Worm (Caenorhabditis elegans) whole organism, young adult: ENCODE measurements around the gene nhr-122.

Experiments
- atf-7 ChIP-seq: sonication (generic microtip); optimal IDR thresholded peaks from 2 replicates; lab custom pipeline; 2017; ENCODE audit warnings: mild to moderate bottlenecking, missing genetic modification characterization, missing compliant biosample characterization
- bed-1 ChIP-seq: fragments of 200-800 bp; sonication (Bioruptor generic); IDR thresholded peaks from 2 replicates; pipeline ENCODE4 v1.3.6; 2022; ENCODE audit warnings: missing genetic modification reagents, missing genetic modification characterization, missing compliant biosample characterization
- ceh-27 ChIP-seq: fragments of 200-800 bp; sonication (Bioruptor generic); optimal IDR thresholded peaks from 2 replicates; lab custom pipeline; 2018; ENCODE audit warnings: mild to moderate bottlenecking, missing genetic modification characterization, moderate library complexity, missing compliant biosample characterization
- ets-4 ChIP-seq: fragments of 200-800 bp; sonication (Bioruptor generic); optimal IDR thresholded peaks from 2 replicates; lab custom pipeline; 2018; ENCODE audit warnings: mild to moderate bottlenecking, missing genetic modification characterization, missing compliant biosample characterization
- snpc-4 ChIP-seq, 5 experiments: fragments of 150-350 bp in 1 of 5; sonication (generic microtip) in 4 of 5; optimal IDR thresholded peaks; 2 replicates each; lab custom pipeline; 2014 to 2018; ENCODE audit warnings: missing genetic modification characterization in 5 of 5, missing biosample characterization in 3 of 5, antibody characterized with exemption in 2 of 5, mild to moderate bottlenecking in 2 of 5, missing compliant biosample characterization in 2 of 5, missing genotype in 2 of 5, moderate library complexity in 2 of 5, missing genetic modification reagents in 1 of 5
- unc-62 ChIP-seq: fragments of 150-350 bp; optimal IDR thresholded peaks from 2 replicates; lab custom pipeline; 2014; ENCODE audit warnings: missing biosample characterization, missing genetic modification reagents, missing genetic modification characterization
- ztf-18 ChIP-seq: sonication (generic microtip); optimal IDR thresholded peaks from 2 replicates; lab custom pipeline; 2016; ENCODE audit warnings: missing genotype, mild to moderate bottlenecking, missing genetic modification characterization, missing compliant biosample characterization
- ztf-3 ChIP-seq: fragments of 200-800 bp; sonication (Bioruptor generic); optimal IDR thresholded peaks from 2 replicates; lab custom pipeline; 2018; ENCODE audit warnings: mild to moderate bottlenecking, missing genetic modification characterization, missing compliant biosample characterization

- TF ChIP-seq ets-4 (GFP tag; lab: Kevin White, UChicago) (no peak), ztf-18 (tag; lab: Kevin White, UChicago) (no peak), snpc-4 (GFP tag; optimal IDR thresholded peaks at IDR 0.05; lab: Kevin White, UChicago) (no peak), snpc-4 (tag; optimal IDR thresholded peaks at IDR 0.05; lab: Kevin White, UChicago) (no peak), ceh-27 (GFP tag; lab: Kevin White, UChicago) (no peak), atf-7 (tag; lab: Kevin White, UChicago) (no peak), unc-62 (no peak), bed-1 (GFP tag; lab: Robert Waterston, UW) (no peak), ztf-3 (GFP tag; lab: Kevin White, UChicago) (no peak)
These were observed 23.6 kb downstream of the nhr-122 start for ce11 chrIV:1637333-1637732.
